Worm (Caenorhabditis elegans): ENCODE results near the gene cdr-6.

ce11 chrV:12417277-12417676 is 3.8 kb upstream of the cdr-6 start, which contains the start of gene cdr-3:
- TF ChIP-seq him-1 (tag; optimal IDR thresholded peaks at IDR 0.05) = no peak
- TF ChIP-seq W03F9.2 (tag; optimal IDR thresholded peaks at IDR 0.05) = no peak

Measured in whole organism, L4/young adult.